Comparison of ENCODE assay signal across 1 fruit fly cellular context in the genomic region with DNA sequence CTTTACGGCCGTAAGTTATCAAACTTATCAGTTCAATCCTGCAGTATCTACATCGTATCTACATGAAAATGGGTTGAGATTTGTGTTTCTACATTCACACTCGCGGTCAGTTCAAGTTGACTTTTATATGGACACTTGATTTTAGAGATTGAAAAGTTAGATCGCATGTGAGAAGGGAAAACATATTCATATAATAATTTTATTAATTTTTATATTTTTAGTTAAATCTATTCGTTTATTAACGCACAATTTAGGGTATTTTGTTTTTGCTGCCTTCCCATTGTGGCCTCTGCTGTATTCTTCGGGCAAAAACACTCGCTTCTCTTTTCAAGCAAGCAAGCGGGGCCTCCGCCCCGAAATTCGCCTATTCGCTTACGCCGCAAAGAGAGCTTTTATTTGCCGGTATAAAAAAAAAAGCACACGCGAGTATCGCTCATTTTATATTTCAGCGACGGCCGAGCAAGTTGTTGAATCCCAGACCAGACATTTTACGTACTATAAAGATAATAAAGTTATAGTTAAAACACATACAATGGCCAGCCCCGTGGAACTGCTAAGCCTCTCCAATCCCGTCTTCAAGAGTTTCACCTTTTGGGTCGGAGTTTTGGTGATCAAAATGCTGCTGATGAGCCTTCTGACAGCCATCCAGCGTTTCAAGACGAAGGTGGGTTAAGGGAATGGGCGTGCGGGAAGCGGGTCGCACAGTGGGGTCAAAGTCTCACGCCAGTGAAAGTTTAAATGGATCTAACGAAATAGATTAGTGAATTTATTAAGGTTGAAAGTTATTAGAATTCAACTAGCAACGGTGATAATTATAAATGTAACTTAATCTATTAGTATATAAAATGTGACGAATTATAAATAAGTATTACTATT.
TF ChIP-seq lines count a peak whose summit lies in the region.

No protein-coding gene starts in this region.

TF ChIP-seq in whole organism, embryonic, 481 proteins besides CTCF, POLR2A, EP300 and RAD21 (continued from another document and continues in another):
- TF ChIP-seq ind (GFP tag; optimal IDR thresholded peaks at IDR 0.05; lab: Kevin White, UChicago) (peak; percentile 82), scrt (GFP tag; optimal IDR thresholded peaks at IDR 0.05; lab: Kevin White, UChicago) (peak; percentile 82), CG9797 (GFP tag; optimal IDR thresholded peaks at IDR 0.05; lab: Kevin White, UChicago) (peak; percentile 3), CG8944 (GFP tag; optimal IDR thresholded peaks at IDR 0.05; lab: Kevin White, UChicago) (no peak), CG3838 (GFP tag; optimal IDR thresholded peaks at IDR 0.05; lab: Kevin White, UChicago) (peak; percentile 31), Dek (tag; optimal IDR thresholded peaks at IDR 0.05; lab: Kevin White, UChicago) (peak; percentile 90), sc (optimal IDR thresholded peaks at IDR 0.05; lab: Kevin White, UChicago) (no peak), sc (GFP tag; optimal IDR thresholded peaks at IDR 0.05; lab: Kevin White, UChicago) (peak; percentile 68), CG9609 (GFP tag; optimal IDR thresholded peaks at IDR 0.05; lab: Kevin White, UChicago) (no peak), CG17385 (GFP tag; optimal IDR thresholded peaks at IDR 0.05; lab: Kevin White, UChicago) (peak; percentile 87), lab (GFP tag; optimal IDR thresholded peaks at IDR 0.05; lab: Kevin White, UChicago) (peak; percentile 96), Hmr (GFP tag; optimal IDR thresholded peaks at IDR 0.05; lab: Kevin White, UChicago) (peak; percentile 92), CG10654 (GFP tag; optimal IDR thresholded peaks at IDR 0.05; lab: Kevin White, UChicago) (peak; percentile 66), repo (GFP tag; optimal IDR thresholded peaks at IDR 0.05; lab: Kevin White, UChicago) (no peak), insv (GFP tag; optimal IDR thresholded peaks at IDR 0.05; lab: Kevin White, UChicago) (peak in 1 of 2 experiments; percentile 44), CG12104 (GFP tag; optimal IDR thresholded peaks at IDR 0.05; lab: Kevin White, UChicago) (peak; percentile 80), az2 (GFP tag; optimal IDR thresholded peaks at IDR 0.05; lab: Kevin White, UChicago) (peak; percentile 79), row (GFP tag; IDR thresholded peaks at IDR 0.05; lab: Robert Waterston, UW) (peak; percentile 97), CG8388 (GFP tag; optimal IDR thresholded peaks at IDR 0.05; lab: Kevin White, UChicago) (peak; percentile 89), CG31388 (GFP tag; optimal IDR thresholded peaks at IDR 0.05; lab: Kevin White, UChicago) (peak; percentile 3), caup (GFP tag; optimal IDR thresholded peaks at IDR 0.05; lab: Kevin White, UChicago; ENCODE audit: severe bottlenecking) (peak; percentile 92), CG18262 (tag; optimal IDR thresholded peaks at IDR 0.05; lab: Kevin White, UChicago) (peak; percentile 90), CG8281 (tag; optimal IDR thresholded peaks at IDR 0.05; lab: Kevin White, UChicago) (peak; percentile 72), sd (tag; optimal IDR thresholded peaks at IDR 0.05; lab: Kevin White, UChicago) (peak; percentile 69), CG7556 (GFP tag; optimal IDR thresholded peaks at IDR 0.05; lab: Kevin White, UChicago) (peak; percentile 88), hb (GFP tag; IDR thresholded peaks at IDR 0.05; lab: Robert Waterston, UW; ENCODE audit: partially characterized antibody) (no peak), CG2120 (GFP tag; optimal IDR thresholded peaks at IDR 0.05; lab: Kevin White, UChicago) (peak; percentile 73), bsh (GFP tag; optimal IDR thresholded peaks at IDR 0.05; lab: Kevin White, UChicago) (peak; percentile 73 to 94), Xbp1 (GFP tag; optimal IDR thresholded peaks at IDR 0.05; lab: Kevin White, UChicago) (peak; percentile 81), CG4424 (GFP tag; optimal IDR thresholded peaks at IDR 0.05; lab: Kevin White, UChicago) (peak; percentile 73), sqz (GFP tag; optimal IDR thresholded peaks at IDR 0.05; lab: Kevin White, UChicago) (peak; percentile 84), CG11093 (GFP tag; IDR thresholded peaks at IDR 0.05; lab: Robert Waterston, UW) (peak; percentile 78; the same call in 2 of the 3 replicates), ftz-f1 (GFP tag; optimal IDR thresholded peaks at IDR 0.05; lab: Kevin White, UChicago) (no peak), cas (GFP tag; IDR thresholded peaks at IDR 0.05; lab: Robert Waterston, UW) (peak; percentile 79), CG32532 (GFP tag; IDR thresholded peaks at IDR 0.05; lab: Robert Waterston, UW) (peak; percentile 93), ro (GFP tag; IDR thresholded peaks at IDR 0.05; lab: Robert Waterston, UW) (peak; percentile 62), Meics (GFP tag; optimal IDR thresholded peaks at IDR 0.05; lab: Kevin White, UChicago) (peak; percentile 91), kay (GFP tag; optimal IDR thresholded peaks at IDR 0.05; lab: Kevin White, UChicago) (peak; percentile 60), nerfin-2 (GFP tag; IDR thresholded peaks at IDR 0.05; lab: Robert Waterston, UW; ENCODE audit: partially characterized antibody) (no peak), CG13624 (GFP tag; optimal IDR thresholded peaks at IDR 0.05; lab: Kevin White, UChicago) (no peak), CG14050 (GFP tag; IDR thresholded peaks at IDR 0.05; lab: Robert Waterston, UW) (peak; percentile 84), CG6272 (GFP tag; IDR thresholded peaks at IDR 0.05; lab: Robert Waterston, UW) (peak; percentile 72), Hand (GFP tag; optimal IDR thresholded peaks at IDR 0.05; lab: Kevin White, UChicago) (peak; percentile 90), CG12659 (GFP tag; optimal IDR thresholded peaks at IDR 0.05; lab: Kevin White, UChicago) (peak; percentile 89), CG13287 (GFP tag; IDR thresholded peaks at IDR 0.05; lab: Robert Waterston, UW; ENCODE audit: partially characterized antibody) (0 out of 2 replicates have a peak, but pooled peaks have one; percentile 30), CG10267 (tag; optimal IDR thresholded peaks at IDR 0.05; lab: Kevin White, UChicago) (peak; percentile 87), HmgZ (tag; optimal IDR thresholded peaks at IDR 0.05; lab: Kevin White, UChicago) (peak; percentile 91), Lhr (GFP tag; optimal IDR thresholded peaks at IDR 0.05; lab: Kevin White, UChicago) (peak; percentile 33), jigr1 (GFP tag; IDR thresholded peaks at IDR 0.05; lab: Robert Waterston, UW) (peak; percentile 57; the same call in 2 of the 3 replicates), maf-S (GFP tag; optimal IDR thresholded peaks at IDR 0.05; lab: Kevin White, UChicago) (no peak), CHES-1-like (GFP tag; optimal IDR thresholded peaks at IDR 0.05; lab: Kevin White, UChicago) (no peak), CG43689 (GFP tag; IDR thresholded peaks at IDR 0.05; lab: Robert Waterston, UW) (peak; percentile 44; the same call in 1 of the 2 replicates), CG1647 (GFP tag; optimal IDR thresholded peaks at IDR 0.05; lab: Kevin White, UChicago) (no peak), pan (optimal IDR thresholded peaks at IDR 0.05; lab: Kevin White, UChicago) (no peak), pan (GFP tag; optimal IDR thresholded peaks at IDR 0.05 in 1 of 2, IDR thresholded peaks at IDR 0.05 in 1 of 2) (peak in 1 of 2 experiments; percentile 92), Atf6 (GFP tag; IDR thresholded peaks at IDR 0.05; lab: Robert Waterston, UW) (peak; percentile 92), CG1792 (GFP tag; optimal IDR thresholded peaks at IDR 0.05; lab: Kevin White, UChicago) (no peak), pum (GFP tag; optimal IDR thresholded peaks at IDR 0.05; lab: Kevin White, UChicago) (no peak), Doc2 (GFP tag; IDR thresholded peaks at IDR 0.05; lab: Robert Waterston, UW) (no peak), Neu2 (GFP tag; optimal IDR thresholded peaks at IDR 0.05; lab: Kevin White, UChicago; ENCODE audit: borderline replicate concordance) (no peak), CG15011 (GFP tag; optimal IDR thresholded peaks at IDR 0.05; lab: Kevin White, UChicago) (peak; percentile 67), CG7928 (GFP tag; optimal IDR thresholded peaks at IDR 0.05; lab: Kevin White, UChicago) (peak; percentile 56), Ptx1 (GFP tag; IDR thresholded peaks at IDR 0.05; lab: Robert Waterston, UW) (peak; percentile 93), crol (GFP tag; IDR thresholded peaks at IDR 0.05; lab: Robert Waterston, UW) (peak; percentile 91), CG13424 (tag; optimal IDR thresholded peaks at IDR 0.05; lab: Kevin White, UChicago) (peak; percentile 93), CG9727 (GFP tag; optimal IDR thresholded peaks at IDR 0.05; lab: Kevin White, UChicago) (peak; percentile 88), CG10462 (GFP tag; optimal IDR thresholded peaks at IDR 0.05; lab: Kevin White, UChicago) (peak; percentile 61), YL-1 (GFP tag; optimal IDR thresholded peaks at IDR 0.05; lab: Kevin White, UChicago) (peak; percentile 59), Eip74EF (GFP tag; optimal IDR thresholded peaks at IDR 0.05; lab: Kevin White, UChicago) (peak in 1 of 2 experiments; percentile 91), E2f1 (GFP tag; IDR thresholded peaks at IDR 0.05; lab: Robert Waterston, UW) (peak; percentile 90), CG31365 (tag; optimal IDR thresholded peaks at IDR 0.05; lab: Kevin White, UChicago) (peak; percentile 60), hbn (GFP tag; IDR thresholded peaks at IDR 0.05; lab: Robert Waterston, UW; ENCODE audit: partially characterized antibody) (no peak), MTF-1 (GFP tag; optimal IDR thresholded peaks at IDR 0.05; lab: Kevin White, UChicago; ENCODE audit: borderline replicate concordance) (peak; percentile 78), grn (GFP tag; optimal IDR thresholded peaks at IDR 0.05; lab: Kevin White, UChicago) (no peak), schlank (tag; optimal IDR thresholded peaks at IDR 0.05; lab: Kevin White, UChicago) (peak; percentile 60), grau (tag; optimal IDR thresholded peaks at IDR 0.05; lab: Kevin White, UChicago) (peak; percentile 92), CG9215 (GFP tag; IDR thresholded peaks at IDR 0.05; lab: Robert Waterston, UW) (peak; percentile 69), CG10209 (GFP tag; optimal IDR thresholded peaks at IDR 0.05; lab: Kevin White, UChicago) (peak; percentile 89), CG17912 (GFP tag; optimal IDR thresholded peaks at IDR 0.05; lab: Kevin White, UChicago) (no peak), pros (GFP tag; optimal IDR thresholded peaks at IDR 0.05; lab: Kevin White, UChicago) (peak; percentile 45), Fer3 (tag; optimal IDR thresholded peaks at IDR 0.05; lab: Kevin White, UChicago) (peak; percentile 93), CoRest (tag; optimal IDR thresholded peaks at IDR 0.05; lab: Kevin White, UChicago) (peak; percentile 91), Elba2 (GFP tag; optimal IDR thresholded peaks at IDR 0.05; lab: Kevin White, UChicago) (no peak), Aef1 (GFP tag; IDR thresholded peaks at IDR 0.05; lab: Robert Waterston, UW) (peak; percentile 85), CG14710 (tag; optimal IDR thresholded peaks at IDR 0.05; lab: Kevin White, UChicago) (peak; percentile 84), ems (GFP tag; optimal IDR thresholded peaks at IDR 0.05; lab: Kevin White, UChicago) (peak; percentile 22), CG14860 (GFP tag; IDR thresholded peaks at IDR 0.05; lab: Robert Waterston, UW; ENCODE audit: partially characterized antibody) (no peak), Usf (GFP tag; optimal IDR thresholded peaks at IDR 0.05; lab: Kevin White, UChicago) (peak; percentile 68), Oaz (GFP tag; IDR thresholded peaks at IDR 0.05; lab: Robert Waterston, UW) (peak; percentile 83), ken (GFP tag; IDR thresholded peaks at IDR 0.05; lab: Robert Waterston, UW) (peak; percentile 75; the same call in 2 of the 3 replicates), Fer2 (tag; optimal IDR thresholded peaks at IDR 0.05; lab: Kevin White, UChicago) (peak; percentile 78), yki (optimal IDR thresholded peaks at IDR 0.05; lab: Kevin White, UChicago) (no peak), Kr (GFP tag; optimal IDR thresholded peaks at IDR 0.05; lab: Kevin White, UChicago) (no peak), hth (optimal IDR thresholded peaks at IDR 0.05; lab: Kevin White, UChicago) (no peak), gt (GFP tag; IDR thresholded peaks at IDR 0.05; lab: Robert Waterston, UW) (no peak), pho (GFP tag; optimal IDR thresholded peaks at IDR 0.05; lab: Kevin White, UChicago) (peak; percentile 24), fd3F (GFP tag; optimal IDR thresholded peaks at IDR 0.05; lab: Kevin White, UChicago) (peak; percentile 84), BtbVII (GFP tag; optimal IDR thresholded peaks at IDR 0.05; lab: Kevin White, UChicago) (peak; percentile 93), B-H2 (GFP tag; optimal IDR thresholded peaks at IDR 0.05; lab: Kevin White, UChicago) (peak; percentile 83), onecut (GFP tag; IDR thresholded peaks at IDR 0.05; lab: Robert Waterston, UW) (peak; percentile 79), CG1024 (GFP tag; IDR thresholded peaks at IDR 0.05; lab: Robert Waterston, UW) (peak; percentile 69), sr (GFP tag; IDR thresholded peaks at IDR 0.05; lab: Robert Waterston, UW) (no peak; the same call in 2 of the 3 replicates), HLHmδ (GFP tag; optimal IDR thresholded peaks at IDR 0.05; lab: Kevin White, UChicago) (no peak), hkb (optimal IDR thresholded peaks at IDR 0.05; lab: Kevin White, UChicago) (no peak), hkb (GFP tag; IDR thresholded peaks at IDR 0.05; lab: Robert Waterston, UW) (peak; percentile 94), aop (GFP tag; IDR thresholded peaks at IDR 0.05; lab: Robert Waterston, UW) (peak; percentile 66; the same call in 1 of the 2 replicates), CG8359 (GFP tag; optimal IDR thresholded peaks at IDR 0.05; lab: Kevin White, UChicago; ENCODE audit: borderline replicate concordance) (peak; percentile 63), Lim3 (GFP tag; IDR thresholded peaks at IDR 0.05; lab: Robert Waterston, UW) (peak; percentile 60), Camta (GFP tag; optimal IDR thresholded peaks at IDR 0.05; lab: Kevin White, UChicago) (no peak), Abd-B (GFP tag; optimal IDR thresholded peaks at IDR 0.05; lab: Kevin White, UChicago) (peak; percentile 80), CG1832 (GFP tag; optimal IDR thresholded peaks at IDR 0.05; lab: Kevin White, UChicago) (no peak), D19B (GFP tag; optimal IDR thresholded peaks at IDR 0.05; lab: Kevin White, UChicago) (peak; percentile 68), CG15479 (GFP tag; optimal IDR thresholded peaks at IDR 0.05; lab: Kevin White, UChicago) (no peak), Asciz (GFP tag; optimal IDR thresholded peaks at IDR 0.05; lab: Kevin White, UChicago) (peak; percentile 89), slou (GFP tag; optimal IDR thresholded peaks at IDR 0.05; lab: Kevin White, UChicago) (peak; percentile 15), CG6813 (GFP tag; optimal IDR thresholded peaks at IDR 0.05; lab: Kevin White, UChicago) (peak; percentile 89), org-1 (GFP tag; optimal IDR thresholded peaks at IDR 0.05; lab: Kevin White, UChicago) (peak; percentile 75), Ets97D (GFP tag; optimal IDR thresholded peaks at IDR 0.05; lab: Kevin White, UChicago) (no peak), en (GFP tag; optimal IDR thresholded peaks at IDR 0.05; lab: Kevin White, UChicago) (no peak)
